Worm (Caenorhabditis elegans) whole organism, L4 larva: ENCODE measurements around the gene wbp-2.
A peak's percentile ranks its signal among the peaks of the same experiment; 100 is the strongest.

Source experiments
- F10B5.3 ChIP-seq: sonication (generic microtip); optimal IDR thresholded peaks from 2 replicates; lab custom pipeline; 2016; ENCODE audit warnings: mild to moderate bottlenecking, missing genetic modification characterization, missing compliant biosample characterization
- F37D6.2 ChIP-seq: sonication (generic microtip); optimal IDR thresholded peaks from 2 replicates; lab custom pipeline; 2016; ENCODE audit warnings: mild to moderate bottlenecking, missing genetic modification characterization, missing compliant biosample characterization
- R02D3.7 ChIP-seq: fragments of 150-350 bp; sonication (generic microtip); optimal IDR thresholded peaks from 3 replicates; lab custom pipeline; 2014; ENCODE audit warnings: missing biosample characterization, missing genetic modification characterization
- T26A8.4 ChIP-seq: fragments of 200-800 bp; sonication (Bioruptor generic); IDR thresholded peaks from 2 replicates; pipeline ENCODE4 v1.3.6; 2022; ENCODE audit warnings: missing genetic modification characterization, missing compliant biosample characterization
- aly-2 ChIP-seq: sonication (generic microtip); optimal IDR thresholded peaks from 2 replicates; lab custom pipeline; 2018; ENCODE audit warnings: missing biosample characterization, missing genetic modification characterization
- ceh-20 ChIP-seq: fragments of 200-800 bp; sonication (Bioruptor generic); IDR thresholded peaks from 2 replicates; pipeline ENCODE4 v1.3.6; 2022; ENCODE audit warnings: missing genetic modification reagents, missing genetic modification characterization, missing compliant biosample characterization
- ceh-28 ChIP-seq: fragments of 150-350 bp; optimal IDR thresholded peaks from 2 replicates; lab custom pipeline; 2014; ENCODE audit warnings: missing biosample characterization, missing genetic modification reagents, missing genetic modification characterization
- ceh-44 ChIP-seq: fragments of 200-800 bp; sonication (Bioruptor generic); IDR thresholded peaks from 2 replicates; pipeline ENCODE4 v1.3.6; 2022; ENCODE audit warnings: missing genetic modification reagents, missing genetic modification characterization, missing compliant biosample characterization
- ctbp-1 ChIP-seq: fragments of 200-800 bp; sonication (Bioruptor generic); IDR thresholded peaks from 2 replicates; pipeline ENCODE4 v1.3.6; 2022; ENCODE audit warnings: missing genetic modification reagents, missing genetic modification characterization, missing compliant biosample characterization
- daf-12 ChIP-seq: fragments of 150-350 bp; optimal IDR thresholded peaks from 2 replicates; lab custom pipeline; 2014; ENCODE audit warnings: missing biosample characterization, missing genetic modification reagents, missing genetic modification characterization
- dmd-6 ChIP-seq: fragments of 200-800 bp; sonication (Bioruptor generic); IDR thresholded peaks from 2 replicates; pipeline ENCODE4 v1.3.6; 2022; ENCODE audit warnings: missing genetic modification reagents, missing genetic modification characterization, missing compliant biosample characterization
- dmd-8 ChIP-seq: fragments of 200-800 bp; sonication (Bioruptor generic); IDR thresholded peaks from 2 replicates; pipeline ENCODE4 v1.3.6; 2022; ENCODE audit warnings: missing genetic modification characterization, missing compliant biosample characterization
- egl-43 ChIP-seq: fragments of 200-800 bp; sonication (Bioruptor generic); IDR thresholded peaks from 2 replicates; pipeline ENCODE4 v1.3.6; 2022; ENCODE audit warnings: missing genetic modification reagents, missing genetic modification characterization, missing compliant biosample characterization
- gei-8 ChIP-seq: fragments of 200-800 bp; sonication (Bioruptor generic); optimal IDR thresholded peaks from 2 replicates; lab custom pipeline; 2018; ENCODE audit warnings: mild to moderate bottlenecking, missing genetic modification characterization, missing compliant biosample characterization
- hif-1 ChIP-seq, 2 experiments: sonication (generic microtip); optimal IDR thresholded peaks; 2 replicates each; lab custom pipeline; 2016 to 2017; ENCODE audit warnings: missing compliant biosample characterization in 2 of 2, missing genetic modification characterization in 2 of 2, missing genetic modification reagents in 2 of 2, missing genotype in 2 of 2, mild to moderate bottlenecking in 1 of 2
- hmg-1.1 ChIP-seq: fragments of 200-800 bp; sonication (Bioruptor generic); IDR thresholded peaks from 2 replicates; pipeline ENCODE4 v1.3.6; 2022; ENCODE audit warnings: missing genetic modification reagents, missing genetic modification characterization, missing compliant biosample characterization
- lin-38 ChIP-seq: fragments of 200-800 bp; sonication (Bioruptor generic); IDR thresholded peaks from 2 replicates; pipeline ENCODE4 v1.3.6; 2022; ENCODE audit warnings: missing genetic modification reagents, missing genetic modification characterization, missing compliant biosample characterization
- lin-39 ChIP-seq: fragments of 150-350 bp; optimal IDR thresholded peaks from 2 replicates; lab custom pipeline; 2014; ENCODE audit warnings: missing biosample characterization, missing genetic modification reagents, missing genetic modification characterization
- madf-9 ChIP-seq: fragments of 200-800 bp; sonication (Bioruptor generic); conservative IDR thresholded peaks from 2 replicates; pipeline ENCODE4 v1.3.6; 2022; ENCODE audit warnings: missing genetic modification reagents, missing genetic modification characterization, missing compliant biosample characterization
- mdl-1 ChIP-seq, 2 experiments: fragments of 150-350 bp in 1 of 2; sonication (generic microtip) in 1 of 2; optimal IDR thresholded peaks; 2 replicates each; lab custom pipeline; 2014 to 2017; ENCODE audit warnings: missing biosample characterization in 2 of 2, missing genetic modification characterization in 2 of 2
- mep-1 ChIP-seq: fragments of 150-350 bp; sonication (generic microtip); optimal IDR thresholded peaks from 3 replicates; lab custom pipeline; 2014; ENCODE audit warnings: missing biosample characterization, missing genetic modification characterization
- nhr-10 ChIP-seq: fragments of 150-350 bp; optimal IDR thresholded peaks from 2 replicates; lab custom pipeline; 2014; ENCODE audit warnings: missing biosample characterization, missing genetic modification characterization
- nhr-11 ChIP-seq: fragments of 150-350 bp; optimal IDR thresholded peaks from 2 replicates; lab custom pipeline; 2014; ENCODE audit warnings: missing biosample characterization, missing genetic modification characterization
- nhr-41 ChIP-seq: fragments of 200-800 bp; sonication (Bioruptor generic); IDR thresholded peaks from 2 replicates; pipeline ENCODE4 v1.3.6; 2022; ENCODE audit warnings: missing genetic modification reagents, missing genetic modification characterization, missing compliant biosample characterization
- nhr-42 ChIP-seq: fragments of 200-800 bp; sonication (Bioruptor generic); IDR thresholded peaks from 2 replicates; pipeline ENCODE4 v1.3.6; 2022; ENCODE audit warnings: missing genetic modification characterization, missing compliant biosample characterization
- nhr-6 ChIP-seq: fragments of 150-350 bp; optimal IDR thresholded peaks from 2 replicates; lab custom pipeline; 2014; ENCODE audit warnings: missing biosample characterization, missing genetic modification characterization
- nhr-77 ChIP-seq: fragments of 150-350 bp; optimal IDR thresholded peaks from 2 replicates; lab custom pipeline; 2014; ENCODE audit warnings: missing biosample characterization, missing genetic modification characterization
- pha-4 ChIP-seq, 2 experiments: fragments of 150-350 bp in 1 of 2; fragments of 200-800 bp in 1 of 2; sonication (Bioruptor generic) in 1 of 2; IDR thresholded peaks in 1 of 2; optimal IDR thresholded peaks in 1 of 2; 2 replicates each; pipeline versions ENCODE4 v1.3.6 to Lab custom; 2014 to 2022; ENCODE audit warnings: missing genetic modification characterization in 2 of 2, missing genetic modification reagents in 2 of 2, missing biosample characterization in 1 of 2, missing compliant biosample characterization in 1 of 2
- php-3 ChIP-seq: fragments of 200-800 bp; sonication (Bioruptor generic); IDR thresholded peaks from 2 replicates; pipeline ENCODE4 v1.3.6; 2022; ENCODE audit warnings: missing genetic modification reagents, missing genetic modification characterization, missing compliant biosample characterization
- rbr-2 ChIP-seq: sonication (generic microtip); optimal IDR thresholded peaks from 2 replicates; lab custom pipeline; 2016; ENCODE audit warnings: missing genotype, missing genetic modification characterization, missing compliant biosample characterization
- sdz-12 ChIP-seq: fragments of 200-800 bp; sonication (Bioruptor generic); optimal IDR thresholded peaks from 2 replicates; lab custom pipeline; 2018; ENCODE audit warnings: mild to moderate bottlenecking, missing genetic modification characterization, missing compliant biosample characterization
- snpc-4 ChIP-seq: fragments of 150-350 bp; optimal IDR thresholded peaks from 2 replicates; lab custom pipeline; 2014; ENCODE audit warnings: missing biosample characterization, missing genetic modification characterization
- unc-130 ChIP-seq: sonication (generic microtip); optimal IDR thresholded peaks from 2 replicates; lab custom pipeline; 2016; ENCODE audit warnings: missing genetic modification reagents, missing genetic modification characterization, missing compliant biosample characterization
- unc-62 ChIP-seq, 3 experiments: fragments of 150-350 bp in 1 of 3; sonication (generic microtip); optimal IDR thresholded peaks in 2 of 3; peaks in 1 of 3; 1 replicate in 1 of 3; 2 replicates in 2 of 3; lab custom pipeline; 2014 to 2017; ENCODE audit warnings: missing biosample characterization in 3 of 3, missing genetic modification characterization in 3 of 3, missing genetic modification reagents in 3 of 3, missing genotype in 1 of 3
- zip-11 ChIP-seq: fragments of 200-800 bp; sonication (Bioruptor generic); IDR thresholded peaks from 2 replicates; pipeline ENCODE4 v1.3.6; 2022; ENCODE audit warnings: missing genetic modification characterization, missing compliant biosample characterization

Gene wbp-2

DNA sequence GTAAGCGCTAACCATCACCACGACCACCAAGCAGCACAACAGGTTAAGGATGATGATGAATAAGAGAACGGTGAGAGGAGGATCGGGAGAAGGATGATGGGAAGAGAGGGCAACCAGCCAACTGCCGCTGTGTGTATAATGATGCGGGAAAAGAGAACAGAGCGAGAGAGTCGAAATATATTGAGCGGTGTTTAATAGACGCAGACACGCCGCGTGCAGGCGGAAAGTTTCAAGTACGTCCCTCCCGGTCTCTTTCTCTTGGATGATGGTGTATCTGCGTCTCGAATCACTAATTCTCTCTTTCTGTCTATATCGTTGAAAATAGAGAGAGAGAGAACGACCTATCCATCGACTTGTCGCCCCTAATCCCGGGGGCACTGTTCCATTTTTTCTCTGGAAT, 27.1 kb downstream of the wbp-2 start (continued):
- TF ChIP-seq nhr-6 (tag; lab: Kevin White, UChicago) (no peak), nhr-77 (no peak), nhr-41 (GFP tag; lab: Robert Waterston, UW) (no peak), madf-9 (no peak), R02D3.7 (tag; lab: Kevin White, UChicago) (no peak), T26A8.4 (GFP tag; lab: Robert Waterston, UW) (0 out of 2 replicates have a peak, but pooled peaks have one; percentile 30), ctbp-1 (GFP tag; lab: Robert Waterston, UW) (no peak), ceh-20 (GFP tag; lab: Robert Waterston, UW) (no peak), mep-1 (tag; lab: Kevin White, UChicago) (peak; percentile 67), pha-4 (GFP tag; IDR thresholded peaks at IDR 0.05; lab: Robert Waterston, UW) (0 out of 2 replicates have a peak, but pooled peaks have one; percentile 30), pha-4 (tag; optimal IDR thresholded peaks at IDR 0.05; lab: Kevin White, UChicago) (no peak), sdz-12 (GFP tag; lab: Kevin White, UChicago) (no peak), ceh-44 (GFP tag; lab: Robert Waterston, UW) (no peak), mdl-1 (tag; optimal IDR thresholded peaks at IDR 0.05; lab: Kevin White, UChicago) (peak in 1 of 2 experiments; percentile 72), lin-38 (GFP tag; lab: Robert Waterston, UW) (peak; percentile 35; the same call in 1 of the 2 replicates), rbr-2 (tag; lab: Kevin White, UChicago) (no peak), dmd-6 (GFP tag; lab: Robert Waterston, UW) (peak; percentile 28; the same call in 1 of the 2 replicates), php-3 (no peak), nhr-42 (GFP tag; lab: Robert Waterston, UW) (no peak), hmg-1.1 (GFP tag; lab: Robert Waterston, UW) (peak; percentile 78)

DNA sequence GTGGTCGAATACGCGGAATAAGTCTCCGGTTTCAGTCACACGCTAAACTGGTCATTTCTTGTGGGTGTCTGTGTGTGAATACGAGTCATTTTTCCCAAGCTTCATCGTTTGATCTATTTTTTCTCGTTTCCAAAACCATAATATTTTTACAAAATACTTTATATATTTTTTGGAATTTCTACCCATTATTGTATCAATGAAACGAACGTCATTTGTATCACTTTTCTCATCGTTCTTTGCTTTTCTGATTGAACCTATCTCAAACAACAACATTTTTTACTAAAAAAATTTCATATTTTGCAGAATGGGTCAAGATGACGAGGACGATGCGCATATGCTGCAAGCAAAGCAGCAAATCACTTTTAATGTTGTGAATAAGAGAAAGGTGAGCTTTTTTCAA, 28.7 kb downstream of the wbp-2 start, which contains the start of gene mel-11:
mel-11 (plus strand) TSS at position 301 of the 400 bp plus-strand sequence.
- no peak for TF ChIP-seq F37D6.2 (tag; lab: Kevin White, UChicago)
- no peak for TF ChIP-seq R02D3.7 (tag; lab: Kevin White, UChicago)
- no peak for TF ChIP-seq aly-2 (tag; lab: Kevin White, UChicago)
- no peak for TF ChIP-seq daf-12
- TF ChIP-seq egl-43 (GFP tag; lab: Robert Waterston, UW) = no peak
- no peak for TF ChIP-seq nhr-10 (tag; lab: Kevin White, UChicago)

DNA sequence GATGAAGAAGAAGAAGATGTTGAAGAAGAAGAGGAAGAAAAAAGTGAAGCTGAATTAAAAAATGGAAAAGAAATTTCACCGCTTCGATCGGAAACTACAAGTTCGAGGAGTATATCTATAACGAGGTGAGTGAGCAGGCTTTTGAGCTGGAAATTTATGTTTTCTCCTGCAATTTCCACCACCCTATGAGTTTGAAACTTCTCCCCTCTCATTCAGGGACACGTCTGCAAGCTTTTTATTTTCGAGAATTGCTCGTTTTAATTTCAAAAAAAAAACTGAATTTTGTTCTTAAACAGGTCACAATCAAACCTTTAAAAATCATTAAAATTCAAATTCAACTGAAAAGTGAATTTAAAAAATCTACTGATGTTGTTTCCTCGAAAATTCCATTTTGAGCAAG, 32.7 kb downstream of the wbp-2 start:
- no peak for TF ChIP-seq nhr-11 (tag; lab: Kevin White, UChicago)
- no peak for TF ChIP-seq snpc-4
- no peak for TF ChIP-seq hif-1 (tag; optimal IDR thresholded peaks at IDR 0.05; lab: Kevin White, UChicago)
- TF ChIP-seq gei-8 (GFP tag; lab: Kevin White, UChicago) = no peak
- no peak for TF ChIP-seq dmd-8 (GFP tag; lab: Robert Waterston, UW)
- peak in 1 of 2 experiments; percentile 72 for TF ChIP-seq unc-62 (GFP tag; optimal IDR thresholded peaks at IDR 0.05 in 1 of 2; lab: Kevin White, UChicago)
- TF ChIP-seq unc-62 (tag; optimal IDR thresholded peaks at IDR 0.05; lab: Kevin White, UChicago) = no peak
- TF ChIP-seq lin-39 = no peak

DNA sequence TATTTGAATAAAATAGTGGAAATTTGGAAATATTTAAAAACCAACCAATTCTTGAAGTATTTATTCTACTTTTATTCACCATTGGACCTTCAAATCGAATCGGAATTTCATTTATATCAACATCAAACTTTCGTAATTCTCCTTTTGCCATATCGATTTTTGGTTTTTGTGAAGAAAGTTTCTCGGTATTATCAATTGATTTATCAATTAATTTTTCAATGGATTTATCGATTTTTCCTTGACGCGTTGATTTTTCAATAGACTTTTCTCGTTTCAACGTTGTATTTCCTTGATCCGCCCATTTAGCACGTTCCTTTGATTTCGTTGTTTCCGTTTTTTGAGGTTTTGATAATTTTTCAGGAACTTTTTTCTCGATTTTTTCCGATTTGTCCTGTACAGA, 39.8 kb downstream of the wbp-2 start:
- TF ChIP-seq zip-11 (no peak), ceh-28 (tag; lab: Kevin White, UChicago) (peak; percentile 56), unc-130 (GFP tag; lab: Kevin White, UChicago) (no peak), unc-62 (GFP tag; optimal IDR thresholded peaks at IDR 0.05 in 1 of 2; lab: Kevin White, UChicago) (no peak), unc-62 (tag; optimal IDR thresholded peaks at IDR 0.05; lab: Kevin White, UChicago) (no peak), F10B5.3 (no peak)
